Fruit fly (Drosophila melanogaster): Measurements from ENCODE around the gene CheB38a.

DNA sequence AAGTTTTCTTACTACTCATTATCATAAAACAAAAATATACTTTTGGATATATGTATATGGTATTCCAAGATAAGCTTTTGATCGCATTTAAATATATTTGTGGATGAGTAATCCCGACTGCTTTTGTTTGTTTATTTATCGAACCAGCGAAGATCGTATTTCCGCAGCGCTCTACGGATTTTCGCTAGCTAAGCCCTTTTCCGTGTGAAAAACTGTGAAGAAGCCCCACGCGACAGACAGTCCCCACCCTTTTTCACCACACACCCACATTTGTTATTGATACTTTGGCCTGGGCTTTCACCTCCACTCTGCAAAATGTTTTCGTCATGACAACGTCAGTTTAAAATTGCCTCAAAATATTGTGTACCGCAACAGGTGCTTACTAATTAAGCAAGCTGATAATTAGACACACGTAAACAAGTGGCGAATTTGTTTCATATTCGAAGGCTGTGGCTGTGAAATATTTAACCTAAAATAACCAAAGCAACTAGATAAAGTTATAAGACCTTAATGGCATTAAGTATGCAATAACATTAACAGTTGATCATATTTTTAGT lies 25.3 kb downstream of the CheB38a start:
- TF ChIP-seq CG8159 (tag; optimal IDR thresholded peaks at IDR 0.05) = no peak
- no peak for TF ChIP-seq CG12605 (GFP tag; IDR thresholded peaks at IDR 0.05)
- no peak for TF ChIP-seq EcR (GFP tag; optimal IDR thresholded peaks at IDR 0.05)
- TF ChIP-seq gl (tag; optimal IDR thresholded peaks at IDR 0.05) = no peak
- TF ChIP-seq Snoo (tag; optimal IDR thresholded peaks at IDR 0.05) = no peak
- TF ChIP-seq CG13204 (GFP tag; optimal IDR thresholded peaks at IDR 0.05) = no peak
- no peak for TF ChIP-seq Pif1B (GFP tag; optimal IDR thresholded peaks at IDR 0.05)
